Worm (Caenorhabditis elegans): ENCODE results near the gene col-78.

- no peak for TF ChIP-seq ztf-4 (tag; optimal IDR thresholded peaks at IDR 0.05)
- TF ChIP-seq nhr-77 (tag; optimal IDR thresholded peaks at IDR 0.05), result no peak
- TF ChIP-seq elt-3 (tag; optimal IDR thresholded peaks at IDR 0.05), result no peak
- no peak for TF ChIP-seq ztf-11 (tag; optimal IDR thresholded peaks at IDR 0.05)
- no peak for TF ChIP-seq pha-4 (tag; optimal IDR thresholded peaks at IDR 0.05)
- TF ChIP-seq ama-1 (optimal IDR thresholded peaks at IDR 0.05), result no peak
- TF ChIP-seq pqm-1 (tag; optimal IDR thresholded peaks at IDR 0.05), result no peak
- TF ChIP-seq nhr-28 (tag; optimal IDR thresholded peaks at IDR 0.05), result no peak
- TF ChIP-seq mdl-1 (tag; optimal IDR thresholded peaks at IDR 0.05), result no peak
- no peak for TF ChIP-seq ceh-28 (tag; optimal IDR thresholded peaks at IDR 0.05)
- no peak for TF ChIP-seq sea-2 (GFP tag; optimal IDR thresholded peaks at IDR 0.05)
Measured at ce11 chrII:9161023-9161422, 8.7 kb downstream of the col-78 start, which contains the start of gene rhy-1.
